Fruit fly (Drosophila melanogaster) whole organism, embryonic: Measurements from ENCODE around the gene meep.

ENCODE experiments used
- CG11456 ChIP-seq: fragments of 200-800 bp; sonication (Bioruptor generic); IDR thresholded peaks from 3 replicates; pipeline ENCODE4 v1.3.6; 2022; ENCODE audit warnings: missing biosample characterization, missing genetic modification characterization
- CG11723 ChIP-seq: fragments of 200-800 bp; sonication (Bioruptor generic); optimal IDR thresholded peaks from 2 replicates; lab custom pipeline; 2017; ENCODE audit warnings: missing biosample characterization, mild to moderate bottlenecking, missing genetic modification characterization
- CG14441 ChIP-seq: fragments of 200-800 bp; sonication (Bioruptor generic); IDR thresholded peaks from 2 replicates; pipeline ENCODE4 v1.3.6; 2022; ENCODE audit warnings: missing biosample characterization, missing genetic modification characterization
- CG15011 ChIP-seq: fragments of 200-800 bp; sonication (Bioruptor generic); optimal IDR thresholded peaks from 3 replicates; lab custom pipeline; 2018; ENCODE audit warnings: missing biosample characterization, mild to moderate bottlenecking, missing genetic modification characterization
- CG15696 ChIP-seq: fragments of 200-800 bp; sonication (Bioruptor generic); optimal IDR thresholded peaks from 2 replicates; lab custom pipeline; 2019; ENCODE audit warnings: missing biosample characterization, mild to moderate bottlenecking, missing genetic modification characterization, moderate library complexity
- CG17568 ChIP-seq: fragments of 200-800 bp; sonication (Bioruptor generic); optimal IDR thresholded peaks from 2 replicates; lab custom pipeline; 2018; ENCODE audit warnings: missing biosample characterization, mild to moderate bottlenecking, missing genetic modification characterization, moderate library complexity
- CG1792 ChIP-seq: fragments of 200-800 bp; sonication (Bioruptor generic); optimal IDR thresholded peaks from 2 replicates; lab custom pipeline; 2016; ENCODE audit warnings: missing biosample characterization, missing genetic modification characterization
- CG1832 ChIP-seq: fragments of 200-800 bp; sonication (Bioruptor generic); optimal IDR thresholded peaks from 2 replicates; lab custom pipeline; 2017; ENCODE audit warnings: missing biosample characterization, mild to moderate bottlenecking, missing genetic modification characterization, inconsistent platforms
- CG2120 ChIP-seq: fragments of 200-800 bp; sonication (Bioruptor generic); optimal IDR thresholded peaks from 3 replicates; lab custom pipeline; 2016; ENCODE audit warnings: missing biosample characterization, missing genetic modification characterization
- CG4404 ChIP-seq: fragments of 200-800 bp; sonication (Bioruptor generic); IDR thresholded peaks from 2 replicates; pipeline ENCODE4 v1.3.6; 2022; ENCODE audit warnings: missing biosample characterization, missing genetic modification characterization
- CG4820 ChIP-seq: fragments of 200-800 bp; sonication (Bioruptor generic); optimal IDR thresholded peaks from 3 replicates; lab custom pipeline; 2016; ENCODE audit warnings: missing biosample characterization, missing genetic modification characterization
- CG6254 ChIP-seq: fragments of 200-800 bp; sonication (Bioruptor generic); optimal IDR thresholded peaks from 3 replicates; lab custom pipeline; 2017; ENCODE audit warnings: mild to moderate bottlenecking, missing biosample characterization, missing genetic modification reagents, missing genetic modification characterization
- CG6813 ChIP-seq: fragments of 200-800 bp; sonication (Bioruptor generic); optimal IDR thresholded peaks from 2 replicates; lab custom pipeline; 2017; ENCODE audit warnings: missing biosample characterization, missing genetic modification characterization, mild to moderate bottlenecking, moderate library complexity, missing genetic modification reagents
- CG6854 ChIP-seq: fragments of 200-800 bp; sonication (Bioruptor generic); optimal IDR thresholded peaks from 3 replicates; lab custom pipeline; 2017; ENCODE audit warnings: missing biosample characterization, mild to moderate bottlenecking, missing genetic modification characterization
- CG7928 ChIP-seq: fragments of 200-800 bp; sonication (Bioruptor generic); optimal IDR thresholded peaks from 2 replicates; lab custom pipeline; 2017; ENCODE audit warnings: missing biosample characterization, mild to moderate bottlenecking, missing genetic modification characterization
- CG8388 ChIP-seq: fragments of 200-800 bp; sonication (Bioruptor generic); optimal IDR thresholded peaks from 2 replicates; lab custom pipeline; 2019; ENCODE audit warnings: missing biosample characterization, mild to moderate bottlenecking, missing genetic modification characterization, moderate library complexity
- CG9215 ChIP-seq: fragments of 200-800 bp; sonication (Bioruptor generic); IDR thresholded peaks from 2 replicates; pipeline ENCODE4 v1.3.6; 2022; ENCODE audit warnings: missing biosample characterization, missing genetic modification characterization
- CG9876 ChIP-seq: fragments of 200-800 bp; sonication (Bioruptor generic); optimal IDR thresholded peaks from 2 replicates; lab custom pipeline; 2016; ENCODE audit warnings: missing biosample characterization, missing genetic modification characterization
- Dll ChIP-seq: fragments of 200-800 bp; sonication (Bioruptor generic); IDR thresholded peaks from 4 replicates; pipeline ENCODE4 v1.3.6; 2022; ENCODE audit warnings: missing biosample characterization, missing genetic modification characterization; ENCODE audit not compliant: partially characterized antibody
- Doc3 ChIP-seq: fragments of 200-800 bp; sonication (Bioruptor generic); IDR thresholded peaks from 3 replicates; pipeline ENCODE4 v1.3.6; 2022; ENCODE audit warnings: missing biosample characterization, missing genetic modification characterization; ENCODE audit not compliant: partially characterized antibody
- HLH3B ChIP-seq: fragments of 200-800 bp; sonication (Bioruptor generic); IDR thresholded peaks from 2 replicates; pipeline ENCODE4 v1.3.6; 2022; ENCODE audit warnings: missing biosample characterization, missing genetic modification characterization
- Hmr ChIP-seq: fragments of 200-800 bp; sonication (Bioruptor generic); optimal IDR thresholded peaks from 3 replicates; lab custom pipeline; 2017; ENCODE audit warnings: mild to moderate bottlenecking, missing biosample characterization, missing genetic modification reagents, missing genetic modification characterization
- Meics ChIP-seq: fragments of 200-800 bp; sonication (Bioruptor generic); optimal IDR thresholded peaks from 2 replicates; lab custom pipeline; 2017; ENCODE audit warnings: missing biosample characterization, mild to moderate bottlenecking, missing genetic modification characterization
- Mes4 ChIP-seq: fragments of 200-800 bp; sonication (Bioruptor generic); optimal IDR thresholded peaks from 2 replicates; lab custom pipeline; 2016; ENCODE audit warnings: missing biosample characterization, missing genetic modification characterization
- Myb ChIP-seq: fragments of 200-800 bp; sonication (Bioruptor generic); optimal IDR thresholded peaks from 2 replicates; lab custom pipeline; 2016; ENCODE audit warnings: missing biosample characterization, missing genetic modification characterization
- Ravus ChIP-seq: fragments of 200-800 bp; sonication (Bioruptor generic); IDR thresholded peaks from 2 replicates; pipeline ENCODE4 v1.3.6; 2022; ENCODE audit warnings: missing biosample characterization, missing genetic modification characterization
- Six4 ChIP-seq: fragments of 200-800 bp; sonication (Bioruptor generic); optimal IDR thresholded peaks from 2 replicates; lab custom pipeline; 2016; ENCODE audit warnings: missing biosample characterization, missing genetic modification characterization
- Spps ChIP-seq: fragments of 200-800 bp; sonication (Bioruptor generic); optimal IDR thresholded peaks from 2 replicates; lab custom pipeline; 2018; ENCODE audit warnings: missing biosample characterization, mild to moderate bottlenecking, missing genetic modification characterization
- bab2 ChIP-seq: fragments of 200-800 bp; sonication (Bioruptor generic); optimal IDR thresholded peaks from 2 replicates; lab custom pipeline; 2016; ENCODE audit warnings: missing biosample characterization, missing genetic modification characterization
- bowl ChIP-seq: fragments of 200-800 bp; sonication (Bioruptor generic); IDR thresholded peaks from 2 replicates; pipeline ENCODE4 v1.3.6; 2022; ENCODE audit warnings: missing biosample characterization, missing genetic modification characterization
- chif ChIP-seq, 2 experiments: fragments of 200-800 bp; sonication (Bioruptor generic); optimal IDR thresholded peaks; 3 replicates each; lab custom pipeline; 2016; ENCODE audit warnings: missing biosample characterization in 2 of 2, missing genetic modification characterization in 2 of 2
- fd102C ChIP-seq: fragments of 200-800 bp; sonication (Bioruptor generic); optimal IDR thresholded peaks from 2 replicates; lab custom pipeline; 2018; ENCODE audit warnings: missing biosample characterization, mild to moderate bottlenecking, missing genetic modification characterization, moderate library complexity
- gcm ChIP-seq: fragments of 200-800 bp; sonication (Bioruptor generic); optimal IDR thresholded peaks from 2 replicates; lab custom pipeline; 2019; ENCODE audit warnings: missing biosample characterization, mild to moderate bottlenecking, missing genetic modification characterization, moderate library complexity
- grau ChIP-seq: fragments of 200-800 bp; optimal IDR thresholded peaks from 3 replicates; lab custom pipeline; 2019; ENCODE audit warnings: missing biosample characterization, mild to moderate bottlenecking, missing genetic modification characterization, moderate library complexity
- ind ChIP-seq: fragments of 200-800 bp; sonication (Bioruptor generic); optimal IDR thresholded peaks from 3 replicates; lab custom pipeline; 2016; ENCODE audit warnings: missing biosample characterization, missing genetic modification characterization
- lbe ChIP-seq: fragments of 200-800 bp; sonication (Bioruptor generic); optimal IDR thresholded peaks from 2 replicates; lab custom pipeline; 2016; ENCODE audit warnings: missing biosample characterization, mild to moderate bottlenecking, missing genetic modification characterization
- org-1 ChIP-seq: fragments of 200-800 bp; sonication (Bioruptor generic); optimal IDR thresholded peaks from 2 replicates; lab custom pipeline; 2017; ENCODE audit warnings: missing biosample characterization, missing genetic modification characterization
- pnt ChIP-seq: fragments of 200-800 bp; sonication (Bioruptor generic); optimal IDR thresholded peaks from 3 replicates; lab custom pipeline; 2016; ENCODE audit warnings: missing biosample characterization, missing genetic modification characterization
- psq ChIP-seq: fragments of 200-800 bp; sonication (Bioruptor generic); optimal IDR thresholded peaks from 2 replicates; lab custom pipeline; 2017; ENCODE audit warnings: missing biosample characterization, missing genetic modification characterization
- pzg ChIP-seq: fragments of 200-800 bp; sonication (Bioruptor generic); optimal IDR thresholded peaks from 3 replicates; lab custom pipeline; 2018; ENCODE audit warnings: missing biosample characterization, mild to moderate bottlenecking, missing genetic modification characterization, moderate library complexity
- seq ChIP-seq: fragments of 200-800 bp; sonication (Bioruptor generic); IDR thresholded peaks from 2 replicates; pipeline ENCODE4 v1.3.6; 2022; ENCODE audit warnings: missing biosample characterization, missing genetic modification characterization
- sna ChIP-seq: fragments of 200-800 bp; sonication (Bioruptor generic); IDR thresholded peaks from 2 replicates; pipeline ENCODE4 v1.3.6; 2022; ENCODE audit warnings: missing biosample characterization, missing genetic modification characterization; ENCODE audit not compliant: partially characterized antibody
- sug ChIP-seq: fragments of 200-800 bp; optimal IDR thresholded peaks from 2 replicates; lab custom pipeline; 2019; ENCODE audit warnings: missing biosample characterization, mild to moderate bottlenecking, missing genetic modification characterization, moderate library complexity
- trem ChIP-seq: fragments of 200-800 bp; optimal IDR thresholded peaks from 3 replicates; lab custom pipeline; 2019; ENCODE audit warnings: missing biosample characterization, mild to moderate bottlenecking, missing genetic modification characterization, moderate library complexity
- tx ChIP-seq: fragments of 200-800 bp; sonication (Bioruptor generic); optimal IDR thresholded peaks from 2 replicates; lab custom pipeline; 2016; ENCODE audit warnings: missing biosample characterization, missing genetic modification characterization
- unpg ChIP-seq: fragments of 200-800 bp; sonication (Bioruptor generic); optimal IDR thresholded peaks from 3 replicates; lab custom pipeline; 2018; ENCODE audit warnings: missing biosample characterization, mild to moderate bottlenecking, missing genetic modification characterization, moderate library complexity
- usp ChIP-seq: fragments of >200 bp; optimal IDR thresholded peaks from 2 replicates; lab custom pipeline; 2017; ENCODE audit warnings: missing biosample characterization, missing genetic modification characterization
- wor ChIP-seq: fragments of 200-800 bp; sonication (Bioruptor generic); IDR thresholded peaks from 2 replicates; pipeline ENCODE4 v1.3.6; 2022; ENCODE audit warnings: missing biosample characterization, missing genetic modification characterization

The meep gene

dm6 chr3L:1204674-1205547 lies 2.1 kb upstream of the meep start, which contains the start of gene CG9119 (continued):
- TF ChIP-seq bowl (GFP tag; lab: Robert Waterston, UW) (no peak), Hmr (GFP tag; lab: Kevin White, UChicago) (peak; percentile 78), pnt (GFP tag; lab: Kevin White, UChicago) (peak; percentile 64), trem (tag; lab: Kevin White, UChicago) (peak; percentile 11), CG17568 (GFP tag; lab: Kevin White, UChicago) (no peak), lbe (GFP tag; lab: Kevin White, UChicago) (no peak), pzg (no peak), wor (GFP tag; lab: Robert Waterston, UW) (peak; percentile 44; the same call in 1 of the 2 replicates), CG1832 (GFP tag; lab: Kevin White, UChicago) (no peak), fd102C (GFP tag; lab: Kevin White, UChicago) (no peak), Doc3 (GFP tag; lab: Robert Waterston, UW) (no peak), gcm (GFP tag; lab: Kevin White, UChicago) (peak; percentile 41), CG11456 (GFP tag; lab: Robert Waterston, UW) (peak; percentile 65; the same call in 1 of the 3 replicates), sug (peak; percentile 83), CG1792 (GFP tag; lab: Kevin White, UChicago) (peak; percentile 34), Myb (GFP tag; lab: Kevin White, UChicago) (peak; percentile 70), CG7928 (GFP tag; lab: Kevin White, UChicago) (peak; percentile 13), Dll (GFP tag; lab: Robert Waterston, UW) (no peak), usp (GFP tag; lab: Kevin White, UChicago) (no peak), Six4 (GFP tag; lab: Kevin White, UChicago) (peak; percentile 54), CG6813 (peak; percentile 60), Spps (tag; lab: Kevin White, UChicago) (peak; percentile 72), CG8388 (GFP tag; lab: Kevin White, UChicago) (peak; percentile 44), CG2120 (peak; percentile 87), CG14441 (GFP tag; lab: Robert Waterston, UW) (peak; percentile 51), ind (GFP tag; lab: Kevin White, UChicago) (peak; percentile 80), seq (GFP tag; lab: Robert Waterston, UW) (peak; percentile 44; the same call in 1 of the 2 replicates), CG4820 (GFP tag; lab: Kevin White, UChicago) (peak; percentile 33), Mes4 (GFP tag; lab: Kevin White, UChicago) (peak; percentile 45), CG6254 (GFP tag; lab: Kevin White, UChicago) (peak; percentile 88), psq (GFP tag; lab: Kevin White, UChicago) (no peak), chif (GFP tag; optimal IDR thresholded peaks at IDR 0.05; lab: Kevin White, UChicago) (peak; percentile 37 to 42), sna (GFP tag; lab: Robert Waterston, UW) (no peak), HLH3B (GFP tag; lab: Robert Waterston, UW) (peak; percentile 39; the same call in 1 of the 2 replicates), CG11723 (GFP tag; lab: Kevin White, UChicago) (peak; percentile 37), Ravus (0 out of 2 replicates have a peak, but pooled peaks have one; percentile 1), CG4404 (peak; percentile 63), CG9876 (peak; percentile 57), CG15696 (tag; lab: Kevin White, UChicago) (peak; percentile 12), tx (GFP tag; lab: Kevin White, UChicago) (peak; percentile 49), unpg (GFP tag; lab: Kevin White, UChicago) (peak; percentile 53), org-1 (GFP tag; lab: Kevin White, UChicago) (peak; percentile 80), grau (peak; percentile 95), bab2 (peak; percentile 37), Meics (GFP tag; lab: Kevin White, UChicago) (peak; percentile 75), CG6854 (GFP tag; lab: Kevin White, UChicago) (no peak), CG15011 (GFP tag; lab: Kevin White, UChicago) (peak; percentile 66), CG9215 (peak; percentile 63)
